Fruit fly (Drosophila melanogaster): ENCODE data around the gene yellow-k.

Gene yellow-k

dm6 chr3L:15509398-15509797, 11.0 kb upstream of the yellow-k start, which contains the start of the genes gdl and gdl-ORF39 (continued):
- TF ChIP-seq Hsf (GFP tag; optimal IDR thresholded peaks at IDR 0.05) (no peak), bigmax (GFP tag; optimal IDR thresholded peaks at IDR 0.05) (no peak), Blimp-1 (GFP tag; optimal IDR thresholded peaks at IDR 0.05) (no peak), unc-4 (GFP tag; IDR thresholded peaks at IDR 0.05; ENCODE audit: partially characterized antibody) (peak; percentile 32; the same call in 1 of the 2 replicates), Lhr (GFP tag; optimal IDR thresholded peaks at IDR 0.05) (no peak), CG10366 (GFP tag; IDR thresholded peaks at IDR 0.05) (no peak), yki (optimal IDR thresholded peaks at IDR 0.05) (no peak), Camta (GFP tag; optimal IDR thresholded peaks at IDR 0.05) (no peak), CG10267 (tag; optimal IDR thresholded peaks at IDR 0.05) (peak; percentile 13), CG3407 (GFP tag; optimal IDR thresholded peaks at IDR 0.05) (no peak), CG6791 (GFP tag; IDR thresholded peaks at IDR 0.05; ENCODE audit: partially characterized antibody) (no peak), fd3F (GFP tag; optimal IDR thresholded peaks at IDR 0.05) (no peak), gfzf (GFP tag; optimal IDR thresholded peaks at IDR 0.05) (peak; percentile 43), ssp (GFP tag; IDR thresholded peaks at IDR 0.05) (no peak), HmgZ (tag; optimal IDR thresholded peaks at IDR 0.05) (no peak), CG11695 (GFP tag; IDR thresholded peaks at IDR 0.05) (no peak), bbx (GFP tag; IDR thresholded peaks at IDR 0.05; ENCODE audit: partially characterized antibody) (peak; percentile 43; the same call in 1 of the 2 replicates), crp (GFP tag; optimal IDR thresholded peaks at IDR 0.05) (peak; percentile 83 to 98), Pdp1 (GFP tag; optimal IDR thresholded peaks at IDR 0.05) (peak in 1 of 2 experiments; percentile 63), sens-2 (GFP tag; IDR thresholded peaks at IDR 0.05) (no peak), toy (GFP tag; IDR thresholded peaks at IDR 0.05) (no peak), HLHmδ (GFP tag; optimal IDR thresholded peaks at IDR 0.05) (peak; percentile 21), NC2α (GFP tag; optimal IDR thresholded peaks at IDR 0.05) (no peak), CG9797 (GFP tag; optimal IDR thresholded peaks at IDR 0.05) (peak; percentile 44), Dll (GFP tag; IDR thresholded peaks at IDR 0.05; ENCODE audit: partially characterized antibody) (0 out of 4 replicates have a peak, but pooled peaks have one; percentile 31), Optix (GFP tag; IDR thresholded peaks at IDR 0.05) (no peak), dmrt11E (tag; optimal IDR thresholded peaks at IDR 0.05) (no peak), jumu (GFP tag; optimal IDR thresholded peaks at IDR 0.05) (no peak), Mes4 (GFP tag; optimal IDR thresholded peaks at IDR 0.05) (no peak), grn (GFP tag; optimal IDR thresholded peaks at IDR 0.05) (no peak), Atf3 (GFP tag; optimal IDR thresholded peaks at IDR 0.05) (no peak), Med (GFP tag) (peak; percentile 61)

- no peak for TF ChIP-seq tgo (GFP tag; IDR thresholded peaks at IDR 0.05)
- TF ChIP-seq CG17385 (GFP tag; optimal IDR thresholded peaks at IDR 0.05): peak; percentile 16
- TF ChIP-seq HmgZ (tag; optimal IDR thresholded peaks at IDR 0.05): no peak
- peak; percentile 59 for TF ChIP-seq Jarid2 (GFP tag; optimal IDR thresholded peaks at IDR 0.05)
- TF ChIP-seq CG3163 (GFP tag; optimal IDR thresholded peaks at IDR 0.05): peak; percentile 59
- peak; percentile 35 for TF ChIP-seq CG12769 (tag; optimal IDR thresholded peaks at IDR 0.05)
- TF ChIP-seq Trl (optimal IDR thresholded peaks at IDR 0.05): peak; percentile 72 to 74
- TF ChIP-seq Trl (GFP tag; optimal IDR thresholded peaks at IDR 0.05): no peak
- TF ChIP-seq Med (GFP tag): peak; percentile 44
- 0 out of 3 replicates have a peak, but pooled peaks have one; percentile 29 for TF ChIP-seq ci (GFP tag; IDR thresholded peaks at IDR 0.05)
- peak; percentile 35; the same call in 1 of the 2 replicates for TF ChIP-seq CG32532 (GFP tag; IDR thresholded peaks at IDR 0.05)
- no peak for TF ChIP-seq sqz (GFP tag; optimal IDR thresholded peaks at IDR 0.05)
- TF ChIP-seq sens (GFP tag): peak; percentile 63
- peak; percentile 28 for TF ChIP-seq CG34376 (GFP tag; optimal IDR thresholded peaks at IDR 0.05)
- TF ChIP-seq chinmo (GFP tag; IDR thresholded peaks at IDR 0.05; ENCODE audit: partially characterized antibody): 0 out of 4 replicates have a peak, but pooled peaks have one; percentile 15
- TF ChIP-seq Atf6 (GFP tag; IDR thresholded peaks at IDR 0.05): no peak
- TF ChIP-seq fd102C (GFP tag; optimal IDR thresholded peaks at IDR 0.05): no peak
- peak; percentile 45 for TF ChIP-seq grn (GFP tag; optimal IDR thresholded peaks at IDR 0.05)
- TF ChIP-seq nom (GFP tag; optimal IDR thresholded peaks at IDR 0.05): peak; percentile 58
These were observed 9.6 kb upstream of the yellow-k start, which contains the start of gene MsrA for dm6 chr3L:15510787-15511186. TSS of gene MsrA (plus strand) at chr3L:15511052.

Data from whole organism, embryonic.